Worm (Caenorhabditis elegans) whole organism, midembryonic: ENCODE results near the gene zip-3.
"Not testable (repeated sequence)": the region's sequence is repeated elsewhere in the genome, so short reads cannot be mapped to it uniquely, and the experiment has no call there.

Source experiments
- T22C8.4 ChIP-seq: fragments of 200-800 bp; sonication (Bioruptor generic); IDR thresholded peaks from 2 replicates; pipeline ENCODE4 v1.3.6; 2022; ENCODE audit warnings: missing genetic modification characterization, missing compliant biosample characterization
- cog-1 ChIP-seq: sonication (generic microtip); optimal IDR thresholded peaks from 2 replicates; lab custom pipeline; 2016; ENCODE audit warnings: missing genetic modification characterization, missing compliant biosample characterization
- flt-1 ChIP-seq: fragments of 200-800 bp; sonication (Bioruptor generic); IDR thresholded peaks from 2 replicates; pipeline ENCODE4 v1.3.6; 2022; ENCODE audit warnings: missing genetic modification characterization, missing compliant biosample characterization
- med-1 ChIP-seq: sonication (generic microtip); optimal IDR thresholded peaks from 2 replicates; lab custom pipeline; 2017; ENCODE audit warnings: missing genetic modification characterization, mild to moderate bottlenecking, missing compliant biosample characterization, antibody characterized with exemption, missing genetic modification reagents; ENCODE audit not compliant: insufficient read depth
- tab-1 ChIP-seq: fragments of 200-800 bp; sonication (Bioruptor generic); IDR thresholded peaks from 2 replicates; pipeline ENCODE4 v1.3.6; 2022; ENCODE audit warnings: missing genetic modification characterization, missing compliant biosample characterization
- ztf-23 ChIP-seq: fragments of 200-800 bp; sonication (Bioruptor generic); IDR thresholded peaks from 2 replicates; pipeline ENCODE4 v1.3.6; 2022; ENCODE audit warnings: missing genetic modification reagents, missing genetic modification characterization, missing compliant biosample characterization

ce11 chrII:13905556-13905955 lies 51.7 kb downstream of the zip-3 start:
- TF ChIP-seq ztf-23 (GFP tag; lab: Robert Waterston, UW); flt-1 (GFP tag; lab: Robert Waterston, UW); T22C8.4 (GFP tag; lab: Robert Waterston, UW); cog-1 (tag; lab: Kevin White, UChicago); med-1 (GFP tag; lab: Kevin White, UChicago): not testable (repeated sequence)
- TF ChIP-seq tab-1 (GFP tag; lab: Robert Waterston, UW), result peak; percentile 61; the same call in 1 of the 2 replicates
